Fruit fly (Drosophila melanogaster): ENCODE measurements around the gene CG14441.

dm6 chrX:6683635-6684499 is 15.4 kb upstream of the CG14441 start, which contains the start of gene Pink1:
- TF ChIP-seq Mrtf (GFP tag; IDR thresholded peaks at IDR 0.05) (no peak), nau (GFP tag; optimal IDR thresholded peaks at IDR 0.05) (no peak), MTF-1 (GFP tag; optimal IDR thresholded peaks at IDR 0.05; ENCODE audit: borderline replicate concordance) (no peak), pita (GFP tag; optimal IDR thresholded peaks at IDR 0.05) (peak; percentile 42), CG11247 (GFP tag; IDR thresholded peaks at IDR 0.05) (no peak), ind (GFP tag; optimal IDR thresholded peaks at IDR 0.05) (no peak), odd (GFP tag; optimal IDR thresholded peaks at IDR 0.05) (no peak), disco-r (GFP tag; optimal IDR thresholded peaks at IDR 0.05) (no peak), CG2678 (tag; optimal IDR thresholded peaks at IDR 0.05) (no peak)

All from whole organism, embryonic.